Fruit fly (Drosophila melanogaster) whole organism, embryonic: Measurements from ENCODE around the gene bero.

Experiments
- Bdp1 ChIP-seq: fragments of 200-800 bp; sonication (Bioruptor generic); optimal IDR thresholded peaks from 3 replicates; lab custom pipeline; 2016; ENCODE audit warnings: missing biosample characterization, missing genetic modification characterization
- Blimp-1 ChIP-seq: fragments of 200-800 bp; sonication (Bioruptor generic); optimal IDR thresholded peaks from 3 replicates; lab custom pipeline; 2018; ENCODE audit warnings: missing biosample characterization, missing genetic modification characterization, mild to moderate bottlenecking, moderate library complexity, missing genetic modification reagents
- CG10431 ChIP-seq: fragments of 200-800 bp; sonication (Bioruptor generic); optimal IDR thresholded peaks from 3 replicates; lab custom pipeline; 2018; ENCODE audit warnings: missing biosample characterization, mild to moderate bottlenecking, missing genetic modification characterization
- CG11085 ChIP-seq: fragments of 200-800 bp; sonication (Bioruptor generic); IDR thresholded peaks from 2 replicates; pipeline ENCODE4 v1.3.6; 2022; ENCODE audit warnings: missing biosample characterization, missing genetic modification characterization
- CG11456 ChIP-seq: fragments of 200-800 bp; sonication (Bioruptor generic); IDR thresholded peaks from 3 replicates; pipeline ENCODE4 v1.3.6; 2022; ENCODE audit warnings: missing biosample characterization, missing genetic modification characterization
- CG11695 ChIP-seq: fragments of 200-800 bp; sonication (Bioruptor generic); IDR thresholded peaks from 3 replicates; pipeline ENCODE4 v1.3.6; 2022; ENCODE audit warnings: missing biosample characterization, missing genetic modification characterization
- CG1233 ChIP-seq: fragments of 200-800 bp; sonication (Bioruptor generic); optimal IDR thresholded peaks from 4 replicates; lab custom pipeline; 2018; ENCODE audit warnings: missing biosample characterization, mild to moderate bottlenecking, missing genetic modification characterization
- CG12659 ChIP-seq: fragments of 200-800 bp; sonication (Bioruptor generic); optimal IDR thresholded peaks from 3 replicates; lab custom pipeline; 2017; ENCODE audit warnings: mild to moderate bottlenecking, missing biosample characterization, missing genetic modification reagents, missing genetic modification characterization
- CG12744 ChIP-seq: fragments of 200-800 bp; sonication (Bioruptor generic); optimal IDR thresholded peaks from 2 replicates; lab custom pipeline; 2016; ENCODE audit warnings: missing biosample characterization, missing genetic modification characterization
- CG13775 ChIP-seq: fragments of 200-800 bp; sonication (Bioruptor generic); optimal IDR thresholded peaks from 3 replicates; lab custom pipeline; 2017; ENCODE audit warnings: missing biosample characterization, mild to moderate bottlenecking, missing genetic modification characterization
- CG15011 ChIP-seq: fragments of 200-800 bp; sonication (Bioruptor generic); optimal IDR thresholded peaks from 3 replicates; lab custom pipeline; 2018; ENCODE audit warnings: missing biosample characterization, mild to moderate bottlenecking, missing genetic modification characterization
- CG15601 ChIP-seq: fragments of 200-800 bp; sonication (Bioruptor generic); optimal IDR thresholded peaks from 3 replicates; lab custom pipeline; 2019; ENCODE audit warnings: missing biosample characterization, mild to moderate bottlenecking, missing genetic modification characterization, moderate library complexity
- CG1832 ChIP-seq: fragments of 200-800 bp; sonication (Bioruptor generic); optimal IDR thresholded peaks from 2 replicates; lab custom pipeline; 2017; ENCODE audit warnings: missing biosample characterization, mild to moderate bottlenecking, missing genetic modification characterization, inconsistent platforms
- CG2120 ChIP-seq: fragments of 200-800 bp; sonication (Bioruptor generic); optimal IDR thresholded peaks from 3 replicates; lab custom pipeline; 2016; ENCODE audit warnings: missing biosample characterization, missing genetic modification characterization
- CG3281 ChIP-seq: fragments of 200-800 bp; sonication (Bioruptor generic); optimal IDR thresholded peaks from 3 replicates; lab custom pipeline; 2017; ENCODE audit warnings: missing biosample characterization, mild to moderate bottlenecking, missing genetic modification characterization
- CG6813 ChIP-seq: fragments of 200-800 bp; sonication (Bioruptor generic); optimal IDR thresholded peaks from 2 replicates; lab custom pipeline; 2017; ENCODE audit warnings: missing biosample characterization, missing genetic modification characterization, mild to moderate bottlenecking, moderate library complexity, missing genetic modification reagents
- CG8290 ChIP-seq, 3 experiments: fragments of 200-800 bp; sonication (Bioruptor generic); optimal IDR thresholded peaks; 2 replicates each; lab custom pipeline; 2016 to 2019; ENCODE audit warnings: missing biosample characterization in 3 of 3, missing genetic modification characterization in 3 of 3, mild to moderate bottlenecking in 2 of 3, moderate library complexity in 1 of 3
- Chrac-16 ChIP-seq: fragments of 200-800 bp; sonication (Bioruptor generic); optimal IDR thresholded peaks from 3 replicates; lab custom pipeline; 2016; ENCODE audit warnings: missing biosample characterization, missing genetic modification characterization
- Dip3 ChIP-seq: fragments of 200-800 bp; sonication (Bioruptor generic); optimal IDR thresholded peaks from 3 replicates; lab custom pipeline; 2016; ENCODE audit warnings: missing biosample characterization, missing genetic modification characterization
- Dll ChIP-seq: fragments of 200-800 bp; sonication (Bioruptor generic); IDR thresholded peaks from 4 replicates; pipeline ENCODE4 v1.3.6; 2022; ENCODE audit warnings: missing biosample characterization, missing genetic modification characterization; ENCODE audit not compliant: partially characterized antibody
- Doc3 ChIP-seq: fragments of 200-800 bp; sonication (Bioruptor generic); IDR thresholded peaks from 3 replicates; pipeline ENCODE4 v1.3.6; 2022; ENCODE audit warnings: missing biosample characterization, missing genetic modification characterization; ENCODE audit not compliant: partially characterized antibody
- Drgx ChIP-seq: fragments of 200-800 bp; sonication (Bioruptor generic); IDR thresholded peaks from 2 replicates; pipeline ENCODE4 v1.3.6; 2022; ENCODE audit warnings: missing biosample characterization, missing genetic modification characterization
- E2f1 ChIP-seq: fragments of 200-800 bp; sonication (Bioruptor generic); IDR thresholded peaks from 2 replicates; pipeline ENCODE4 v1.3.6; 2022; ENCODE audit warnings: missing biosample characterization, missing genetic modification characterization
- Lhr ChIP-seq: fragments of 200-800 bp; sonication (Bioruptor generic); optimal IDR thresholded peaks from 3 replicates; lab custom pipeline; 2017; ENCODE audit warnings: mild to moderate bottlenecking, missing biosample characterization, missing genetic modification reagents, missing genetic modification characterization
- Lpt ChIP-seq: fragments of >200 bp; optimal IDR thresholded peaks from 2 replicates; lab custom pipeline; 2018; ENCODE audit warnings: missing biosample characterization, missing genetic modification characterization
- MESR4 ChIP-seq: fragments of 200-800 bp; sonication (Bioruptor generic); optimal IDR thresholded peaks from 2 replicates; lab custom pipeline; 2018; ENCODE audit warnings: missing biosample characterization, mild to moderate bottlenecking, missing genetic modification characterization, moderate library complexity
- NK7.1 ChIP-seq: fragments of 200-800 bp; sonication (Bioruptor generic); optimal IDR thresholded peaks from 3 replicates; lab custom pipeline; 2016; ENCODE audit warnings: missing biosample characterization, missing genetic modification characterization
- Oli ChIP-seq: fragments of 200-800 bp; sonication (Bioruptor generic); optimal IDR thresholded peaks from 2 replicates; lab custom pipeline; 2018; ENCODE audit warnings: missing biosample characterization, mild to moderate bottlenecking, missing genetic modification characterization, moderate library complexity
- Sin3A ChIP-seq: fragments of >200 bp; optimal IDR thresholded peaks from 2 replicates; lab custom pipeline; 2018
- YL-1 ChIP-seq: fragments of 200-800 bp; sonication (Bioruptor generic); optimal IDR thresholded peaks from 3 replicates; lab custom pipeline; 2017; ENCODE audit warnings: missing biosample characterization, mild to moderate bottlenecking, missing genetic modification characterization
- bbx ChIP-seq: fragments of 200-800 bp; sonication (Bioruptor generic); IDR thresholded peaks from 2 replicates; pipeline ENCODE4 v1.3.6; 2022; ENCODE audit warnings: missing biosample characterization, missing genetic modification characterization; ENCODE audit not compliant: partially characterized antibody
- bigmax ChIP-seq: fragments of 200-800 bp; sonication (Bioruptor generic); optimal IDR thresholded peaks from 2 replicates; lab custom pipeline; 2018; ENCODE audit warnings: missing biosample characterization, mild to moderate bottlenecking, missing genetic modification characterization
- crc ChIP-seq: fragments of 200-800 bp; sonication (Bioruptor generic); optimal IDR thresholded peaks from 2 replicates; lab custom pipeline; 2016; ENCODE audit warnings: missing biosample characterization, missing genetic modification characterization
- dan ChIP-seq: fragments of 200-800 bp; sonication (Bioruptor generic); IDR thresholded peaks from 2 replicates; pipeline ENCODE4 v1.3.6; 2022; ENCODE audit warnings: missing biosample characterization, missing genetic modification characterization
- emc ChIP-seq: fragments of 200-800 bp; sonication (Bioruptor generic); optimal IDR thresholded peaks from 2 replicates; lab custom pipeline; 2016; ENCODE audit warnings: missing biosample characterization, missing genetic modification characterization
- eve ChIP-seq, 2 experiments: fragments of >200 bp; optimal IDR thresholded peaks; 2 replicates each; lab custom pipeline; 2017; ENCODE audit warnings: missing biosample characterization in 2 of 2, missing genetic modification characterization in 2 of 2
- fd96Cb ChIP-seq: fragments of 200-800 bp; sonication (Bioruptor generic); optimal IDR thresholded peaks from 2 replicates; lab custom pipeline; 2018; ENCODE audit warnings: missing biosample characterization, mild to moderate bottlenecking, missing genetic modification characterization, moderate library complexity
- fu2 ChIP-seq: fragments of 200-800 bp; sonication (Bioruptor generic); optimal IDR thresholded peaks from 2 replicates; lab custom pipeline; 2016; ENCODE audit warnings: missing biosample characterization, missing genetic modification characterization
- ind ChIP-seq: fragments of 200-800 bp; sonication (Bioruptor generic); optimal IDR thresholded peaks from 3 replicates; lab custom pipeline; 2016; ENCODE audit warnings: missing biosample characterization, missing genetic modification characterization
- luna ChIP-seq: fragments of 200-800 bp; sonication (Bioruptor generic); optimal IDR thresholded peaks from 2 replicates; lab custom pipeline; 2016; ENCODE audit warnings: missing biosample characterization, missing genetic modification characterization
- mirr ChIP-seq: fragments of 200-800 bp; sonication (Bioruptor generic); optimal IDR thresholded peaks from 3 replicates; lab custom pipeline; 2018; ENCODE audit warnings: missing biosample characterization, mild to moderate bottlenecking, missing genetic modification characterization
- nerfin-1 ChIP-seq: fragments of 200-800 bp; sonication (Bioruptor generic); optimal IDR thresholded peaks from 3 replicates; lab custom pipeline; 2019; ENCODE audit warnings: missing biosample characterization, mild to moderate bottlenecking, missing genetic modification characterization, moderate library complexity
- pb ChIP-seq: fragments of 200-800 bp; sonication (Bioruptor generic); optimal IDR thresholded peaks from 3 replicates; lab custom pipeline; 2016; ENCODE audit warnings: missing biosample characterization, missing genetic modification characterization
- ro ChIP-seq: fragments of 200-800 bp; sonication (Bioruptor generic); IDR thresholded peaks from 2 replicates; pipeline ENCODE4 v1.3.6; 2022; ENCODE audit warnings: missing biosample characterization, missing genetic modification characterization
- trem ChIP-seq: fragments of 200-800 bp; optimal IDR thresholded peaks from 3 replicates; lab custom pipeline; 2019; ENCODE audit warnings: missing biosample characterization, mild to moderate bottlenecking, missing genetic modification characterization, moderate library complexity
- vnd ChIP-seq: fragments of 200-800 bp; sonication (Bioruptor generic); IDR thresholded peaks from 3 replicates; pipeline ENCODE4 v1.3.6; 2022; ENCODE audit warnings: missing biosample characterization, missing genetic modification characterization; ENCODE audit not compliant: partially characterized antibody
- zen2 ChIP-seq: fragments of 200-800 bp; sonication (Bioruptor generic); IDR thresholded peaks from 3 replicates; pipeline ENCODE4 v1.3.6; 2022; ENCODE audit warnings: missing biosample characterization, missing genetic modification characterization; ENCODE audit not compliant: partially characterized antibody
- zf30C ChIP-seq: fragments of 200-800 bp; sonication (Bioruptor generic); optimal IDR thresholded peaks from 3 replicates; lab custom pipeline; 2018; ENCODE audit warnings: missing biosample characterization, mild to moderate bottlenecking, missing genetic modification characterization

The bero gene

dm6 chr2L:20823196-20824105, 35.0 kb upstream of the bero start (continued):
- TF ChIP-seq eve (GFP tag; optimal IDR thresholded peaks at IDR 0.05; lab: Kevin White, UChicago): peak in 1 of 2 experiments; percentile 1
- no peak for TF ChIP-seq Doc3 (GFP tag; lab: Robert Waterston, UW)
- TF ChIP-seq CG12744 (GFP tag; lab: Kevin White, UChicago): no peak
- TF ChIP-seq CG11695 (GFP tag; lab: Robert Waterston, UW): no peak
- peak; percentile 94 for TF ChIP-seq CG1832 (GFP tag; lab: Kevin White, UChicago)
- TF ChIP-seq Sin3A (lab: Kevin White, UChicago): no peak
- TF ChIP-seq NK7.1 (GFP tag; lab: Kevin White, UChicago): peak; percentile 6
- no peak for TF ChIP-seq CG8290 (GFP tag; optimal IDR thresholded peaks at IDR 0.05; lab: Kevin White, UChicago)
- TF ChIP-seq CG8290 (tag; optimal IDR thresholded peaks at IDR 0.05; lab: Kevin White, UChicago): peak in 1 of 2 experiments; percentile 53
- no peak for TF ChIP-seq ind (GFP tag; lab: Kevin White, UChicago)
- TF ChIP-seq Oli (tag; lab: Kevin White, UChicago): peak; percentile 30
- no peak for TF ChIP-seq CG15011 (GFP tag; lab: Kevin White, UChicago)
- peak; percentile 1 for TF ChIP-seq CG2120
- TF ChIP-seq MESR4 (GFP tag; lab: Kevin White, UChicago): no peak
- TF ChIP-seq Drgx (GFP tag; lab: Robert Waterston, UW): peak; percentile 70
- no peak for TF ChIP-seq Blimp-1 (GFP tag; lab: Kevin White, UChicago)
- TF ChIP-seq Lpt (GFP tag; lab: Kevin White, UChicago): no peak
- peak; percentile 1 for TF ChIP-seq fd96Cb (tag; lab: Kevin White, UChicago)
- TF ChIP-seq CG3281 (GFP tag; lab: Kevin White, UChicago): no peak
- TF ChIP-seq bbx (GFP tag; lab: Robert Waterston, UW): peak; percentile 80
- no peak for TF ChIP-seq CG11085
- no peak for TF ChIP-seq CG12659 (GFP tag; lab: Kevin White, UChicago)
- TF ChIP-seq zf30C (GFP tag; lab: Kevin White, UChicago): no peak
- no peak for TF ChIP-seq Dip3
- TF ChIP-seq Chrac-16 (GFP tag; lab: Kevin White, UChicago): no peak
- TF ChIP-seq mirr (GFP tag; lab: Kevin White, UChicago): peak; percentile 58
- TF ChIP-seq bigmax (GFP tag; lab: Kevin White, UChicago): peak; percentile 25
- TF ChIP-seq Lhr (GFP tag; lab: Kevin White, UChicago): peak; percentile 64
- peak; percentile 29 for TF ChIP-seq CG6813 (GFP tag; lab: Kevin White, UChicago)
- TF ChIP-seq vnd: peak; percentile 51; the same call in 1 of the 3 replicates
- TF ChIP-seq nerfin-1 (tag; lab: Kevin White, UChicago): no peak
- no peak for TF ChIP-seq luna
- no peak for TF ChIP-seq ro (GFP tag; lab: Robert Waterston, UW)
- TF ChIP-seq YL-1 (GFP tag; lab: Kevin White, UChicago): no peak
- TF ChIP-seq crc (GFP tag; lab: Kevin White, UChicago): no peak
- TF ChIP-seq fu2 (GFP tag; lab: Kevin White, UChicago): no peak
- peak; percentile 79 for TF ChIP-seq CG10431 (GFP tag; lab: Kevin White, UChicago)
- no peak for TF ChIP-seq trem (tag; lab: Kevin White, UChicago)
- TF ChIP-seq dan (GFP tag; lab: Robert Waterston, UW): no peak
- TF ChIP-seq Dll (GFP tag; lab: Robert Waterston, UW): peak; percentile 49; the same call in 2 of the 4 replicates
- peak; percentile 61; the same call in 2 of the 3 replicates for TF ChIP-seq zen2 (GFP tag; lab: Robert Waterston, UW)
- no peak for TF ChIP-seq CG13775 (GFP tag; lab: Kevin White, UChicago)
- no peak for TF ChIP-seq CG11456
- no peak for TF ChIP-seq pb (GFP tag; lab: Kevin White, UChicago)
- no peak for TF ChIP-seq CG15601 (tag; lab: Kevin White, UChicago)
- TF ChIP-seq CG1233 (GFP tag; lab: Kevin White, UChicago): peak; percentile 13
- TF ChIP-seq E2f1: 0 out of 2 replicates have a peak, but pooled peaks have one; percentile 14
- no peak for TF ChIP-seq Bdp1 (GFP tag; lab: Kevin White, UChicago)
- TF ChIP-seq emc: no peak
